Worm (Caenorhabditis elegans) whole organism, L3 larva: ENCODE measurements around the gene cogc-4.

Experiments
- aly-2 ChIP-seq: fragments of 150-350 bp; optimal IDR thresholded peaks from 2 replicates; lab custom pipeline; 2014; ENCODE audit warnings: missing biosample characterization, missing genetic modification characterization
- ama-1 ChIP-seq: fragments of 150-350 bp; optimal IDR thresholded peaks from 2 replicates; lab custom pipeline; 2018
- ceh-82 ChIP-seq: fragments of 150-350 bp; optimal IDR thresholded peaks from 2 replicates; lab custom pipeline; 2014; ENCODE audit warnings: missing biosample characterization, missing genetic modification characterization
- egl-27 ChIP-seq: sonication (generic microtip); optimal IDR thresholded peaks from 4 replicates; lab custom pipeline; 2017; ENCODE audit warnings: missing biosample characterization, missing genetic modification reagents, missing genetic modification characterization
- fos-1 ChIP-seq: fragments of 150-350 bp; optimal IDR thresholded peaks from 2 replicates; lab custom pipeline; 2014; ENCODE audit warnings: missing biosample characterization, missing genetic modification characterization
- lin-39 ChIP-seq: fragments of 150-350 bp; optimal IDR thresholded peaks from 2 replicates; lab custom pipeline; 2018; ENCODE audit warnings: missing biosample characterization, missing genetic modification reagents, missing genetic modification characterization
- lsy-12 ChIP-seq: sonication (generic microtip); optimal IDR thresholded peaks from 2 replicates; lab custom pipeline; 2016; ENCODE audit warnings: mild to moderate bottlenecking, missing genetic modification characterization, missing compliant biosample characterization
- nhr-12 ChIP-seq: fragments of 150-350 bp; optimal IDR thresholded peaks from 2 replicates; lab custom pipeline; 2014; ENCODE audit warnings: missing biosample characterization, missing genetic modification characterization
- nhr-237 ChIP-seq: fragments of 150-350 bp; optimal IDR thresholded peaks from 2 replicates; lab custom pipeline; 2014; ENCODE audit warnings: missing biosample characterization, missing genetic modification characterization
- nhr-76 ChIP-seq: fragments of 150-350 bp; sonication (generic microtip); optimal IDR thresholded peaks from 5 replicates; lab custom pipeline; 2014; ENCODE audit warnings: missing biosample characterization, missing genetic modification characterization
- snpc-4 ChIP-seq: fragments of 150-350 bp; optimal IDR thresholded peaks from 2 replicates; lab custom pipeline; 2014; ENCODE audit warnings: missing biosample characterization, missing genetic modification characterization
- unc-39 ChIP-seq: sonication (generic microtip); optimal IDR thresholded peaks from 4 replicates; lab custom pipeline; 2017; ENCODE audit warnings: missing biosample characterization, missing genetic modification characterization
- zag-1 ChIP-seq: fragments of 150-350 bp; optimal IDR thresholded peaks from 2 replicates; lab custom pipeline; 2014; ENCODE audit warnings: missing biosample characterization, missing genetic modification characterization

DNA sequence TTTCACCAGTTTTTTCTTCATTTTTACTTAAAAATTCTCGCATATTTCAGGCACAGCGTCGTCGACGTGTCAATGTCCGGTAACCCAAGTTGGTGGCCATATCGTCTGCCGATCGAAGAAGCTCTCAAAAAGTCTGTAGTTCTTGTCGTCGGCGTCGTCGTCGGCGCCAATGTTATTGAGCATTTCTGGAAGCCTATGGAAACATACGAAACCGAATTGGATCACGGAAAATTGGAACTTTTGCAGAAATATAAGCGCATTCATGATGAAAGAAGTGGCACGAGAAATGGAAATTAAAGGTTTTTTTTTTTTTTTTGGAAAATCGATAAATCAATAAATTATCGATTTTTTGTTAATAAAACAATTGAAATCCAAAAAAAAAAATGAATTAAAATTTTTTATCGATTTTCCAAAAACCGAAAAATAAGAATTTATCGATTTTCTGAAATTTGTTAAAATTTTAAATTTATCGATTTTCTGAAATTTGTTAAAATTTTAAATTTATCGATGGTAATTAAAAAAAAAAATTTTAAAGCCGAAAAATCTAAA is 9.2 kb downstream of the cogc-4 start, which contains the start of gene alkb-1:
- no peak for TF ChIP-seq nhr-237 (tag; lab: Kevin White, UChicago)
- no peak for TF ChIP-seq lin-39 (tag; lab: Kevin White, UChicago)
- no peak for TF ChIP-seq ama-1 (lab: Kevin White, UChicago)
- TF ChIP-seq aly-2 (tag; lab: Kevin White, UChicago): no peak
- no peak for TF ChIP-seq egl-27 (tag; lab: Kevin White, UChicago)
- no peak for TF ChIP-seq ceh-82 (tag; lab: Kevin White, UChicago)
- no peak for TF ChIP-seq zag-1 (tag; lab: Kevin White, UChicago)
- no peak for TF ChIP-seq nhr-76 (tag; lab: Kevin White, UChicago)
- TF ChIP-seq nhr-12 (tag; lab: Kevin White, UChicago): no peak
- TF ChIP-seq fos-1: no peak
- no peak for TF ChIP-seq lsy-12 (tag; lab: Kevin White, UChicago)
- TF ChIP-seq snpc-4: no peak
- no peak for TF ChIP-seq unc-39 (tag; lab: Kevin White, UChicago)
